Fruit fly (Drosophila melanogaster): ENCODE results near the gene CG14402.

- TF ChIP-seq EcR (GFP tag; optimal IDR thresholded peaks at IDR 0.05) (no peak), Ets98B (GFP tag; IDR thresholded peaks at IDR 0.05) (peak; percentile 92), CG10348 (GFP tag; IDR thresholded peaks at IDR 0.05) (peak; percentile 46; the same call in 1 of the 2 replicates), rn (GFP tag; IDR thresholded peaks at IDR 0.05) (peak; percentile 81), CG8301 (tag; optimal IDR thresholded peaks at IDR 0.05) (peak; percentile 74), Pif1A (GFP tag; optimal IDR thresholded peaks at IDR 0.05) (peak; percentile 72), gl (tag; optimal IDR thresholded peaks at IDR 0.05) (no peak), Pif1B (GFP tag; optimal IDR thresholded peaks at IDR 0.05) (peak; percentile 74), D1 (tag; optimal IDR thresholded peaks at IDR 0.05) (no peak), CG15710 (tag; optimal IDR thresholded peaks at IDR 0.05) (peak; percentile 52)
Measured at dm6 chr2L:20802204-20802603, 46.9 kb upstream of the CG14402 start.

Data from whole organism, pupa.